Fruit fly (Drosophila melanogaster): Measurements from ENCODE around the gene EMC4.

The EMC4 gene

dm6 chr3L:22868070-22868469 is at the start of gene EMC4 (continued):
- TF ChIP-seq tna (GFP tag; IDR thresholded peaks at IDR 0.05; ENCODE audit: partially characterized antibody) (peak; percentile 50; the same call in 1 of the 2 replicates), sob (GFP tag; IDR thresholded peaks at IDR 0.05) (peak; percentile 84), CG9609 (GFP tag; optimal IDR thresholded peaks at IDR 0.05) (peak; percentile 40), CG7839 (tag; optimal IDR thresholded peaks at IDR 0.05) (peak; percentile 40), CG8290 (GFP tag; optimal IDR thresholded peaks at IDR 0.05) (no peak), CG8290 (tag; optimal IDR thresholded peaks at IDR 0.05) (peak in 1 of 2 experiments; percentile 73), tll (GFP tag; optimal IDR thresholded peaks at IDR 0.05) (no peak), NK7.1 (GFP tag; optimal IDR thresholded peaks at IDR 0.05) (no peak), az2 (GFP tag; optimal IDR thresholded peaks at IDR 0.05) (peak; percentile 15), CG17361 (GFP tag; IDR thresholded peaks at IDR 0.05) (peak; percentile 27; the same call in 1 of the 3 replicates), CG2202 (tag; optimal IDR thresholded peaks at IDR 0.05) (no peak), CG34376 (GFP tag; optimal IDR thresholded peaks at IDR 0.05) (peak; percentile 53), gsb-n (tag; optimal IDR thresholded peaks at IDR 0.05) (peak; percentile 11), Hsf (GFP tag; optimal IDR thresholded peaks at IDR 0.05) (peak; percentile 61), shn (GFP tag; optimal IDR thresholded peaks at IDR 0.05) (peak; percentile 24), CG14667 (GFP tag; IDR thresholded peaks at IDR 0.05) (no peak), CHES-1-like (GFP tag; optimal IDR thresholded peaks at IDR 0.05) (peak; percentile 27), CG14050 (GFP tag; IDR thresholded peaks at IDR 0.05) (0 out of 3 replicates have a peak, but pooled peaks have one; percentile 21), Eip74EF (GFP tag; optimal IDR thresholded peaks at IDR 0.05) (no peak), knrl (GFP tag; IDR thresholded peaks at IDR 0.05; ENCODE audit: partially characterized antibody) (peak; percentile 42; the same call in 2 of the 3 replicates), HLH4C (GFP tag; IDR thresholded peaks at IDR 0.05; ENCODE audit: partially characterized antibody) (peak; percentile 72), gce (GFP tag; IDR thresholded peaks at IDR 0.05) (no peak), CG1647 (GFP tag; optimal IDR thresholded peaks at IDR 0.05) (peak; percentile 24), so (GFP tag; IDR thresholded peaks at IDR 0.05) (no peak), lbe (GFP tag; optimal IDR thresholded peaks at IDR 0.05) (peak; percentile 80), CG13424 (tag; optimal IDR thresholded peaks at IDR 0.05) (peak; percentile 7), sens (GFP tag) (peak; percentile 84), CG42726 (GFP tag; IDR thresholded peaks at IDR 0.05; ENCODE audit: partially characterized antibody) (peak; percentile 44; the same call in 1 of the 2 replicates), E2f2 (GFP tag; IDR thresholded peaks at IDR 0.05) (peak; percentile 97), her (GFP tag; optimal IDR thresholded peaks at IDR 0.05) (peak; percentile 65), otp (GFP tag; IDR thresholded peaks at IDR 0.05) (no peak), CG14014 (GFP tag; IDR thresholded peaks at IDR 0.05) (peak; percentile 44; the same call in 1 of the 2 replicates), phol (tag; optimal IDR thresholded peaks at IDR 0.05) (peak; percentile 87), CG34224 (GFP tag; IDR thresholded peaks at IDR 0.05; ENCODE audit: partially characterized antibody) (peak; percentile 72), CG9932 (GFP tag; IDR thresholded peaks at IDR 0.05) (peak; percentile 73), CG34422 (GFP tag; IDR thresholded peaks at IDR 0.05) (0 out of 3 replicates have a peak, but pooled peaks have one; percentile 18), chif (GFP tag; optimal IDR thresholded peaks at IDR 0.05) (peak; percentile 22 to 51), Elba2 (GFP tag; optimal IDR thresholded peaks at IDR 0.05) (peak; percentile 47), HmgZ (tag; optimal IDR thresholded peaks at IDR 0.05) (peak; percentile 77), CG11093 (GFP tag; IDR thresholded peaks at IDR 0.05) (no peak), CG2678 (tag; optimal IDR thresholded peaks at IDR 0.05) (peak; percentile 21), CG17829 (tag; optimal IDR thresholded peaks at IDR 0.05) (peak; percentile 64), HLH54F (GFP tag; optimal IDR thresholded peaks at IDR 0.05) (peak; percentile 62), bcd (GFP tag; optimal IDR thresholded peaks at IDR 0.05) (peak; percentile 2), CG10979 (tag; optimal IDR thresholded peaks at IDR 0.05) (peak; percentile 28), lab (GFP tag; optimal IDR thresholded peaks at IDR 0.05) (peak; percentile 46), CG12744 (GFP tag; optimal IDR thresholded peaks at IDR 0.05) (peak; percentile 38), fu2 (GFP tag; optimal IDR thresholded peaks at IDR 0.05) (peak; percentile 30), CG15073 (GFP tag; optimal IDR thresholded peaks at IDR 0.05) (no peak), D19B (GFP tag; optimal IDR thresholded peaks at IDR 0.05) (no peak)
